Worm (Caenorhabditis elegans): Measurements from ENCODE around the gene T05C1.1.

ce11 chrII:4467869-4468268 lies 10.5 kb upstream of the T05C1.1 start, which contains the start of gene W06B4.2:
- TF ChIP-seq ceh-82 (tag; optimal IDR thresholded peaks at IDR 0.05) (no peak), nhr-6 (tag; optimal IDR thresholded peaks at IDR 0.05) (no peak), Y55F3AM.14 (GFP tag; optimal IDR thresholded peaks at IDR 0.05) (no peak), R02D3.7 (tag; optimal IDR thresholded peaks at IDR 0.05) (no peak), elt-1 (tag; optimal IDR thresholded peaks at IDR 0.05) (no peak)

All from whole organism, L2 larva.